Worm (Caenorhabditis elegans): ENCODE data around the gene mrpl-40.
A peak's percentile ranks its signal among the peaks of the same experiment; 100 is the strongest.

DNA sequence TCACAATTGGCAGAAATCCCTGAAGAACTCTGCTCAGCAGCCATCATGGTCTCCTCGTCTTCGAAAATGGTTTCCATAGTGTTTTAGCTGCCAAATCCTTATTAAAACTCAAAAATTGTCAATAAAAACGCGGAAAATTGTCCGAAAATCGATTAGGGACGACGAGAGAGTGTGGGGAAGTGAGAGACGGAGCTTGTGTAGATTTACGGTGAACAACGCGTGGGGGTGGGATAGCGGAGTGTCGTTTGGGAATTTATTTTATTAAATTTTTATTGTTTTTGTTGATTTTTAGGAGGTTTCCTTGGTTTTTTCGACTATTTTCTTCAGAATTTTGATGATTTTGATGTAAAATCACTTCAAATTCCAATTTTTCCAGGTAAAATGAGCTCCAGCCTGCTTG, at the start of gene mrpl-40, which contains the start of gene F54C4.4:
- TF ChIP-seq skn-1 (tag; optimal IDR thresholded peaks at IDR 0.05) (no peak), lsy-2 (tag; optimal IDR thresholded peaks at IDR 0.05) (peak; percentile 56 to 82), nhr-25 (tag; optimal IDR thresholded peaks at IDR 0.05) (peak; percentile 37), aly-2 (tag; optimal IDR thresholded peaks at IDR 0.05) (no peak), nhr-6 (tag; optimal IDR thresholded peaks at IDR 0.05) (no peak), unc-62 (GFP tag; optimal IDR thresholded peaks at IDR 0.05) (no peak), ama-1 (optimal IDR thresholded peaks at IDR 0.05) (no peak), nhr-129 (tag; optimal IDR thresholded peaks at IDR 0.05) (peak; percentile 54), elt-3 (tag; optimal IDR thresholded peaks at IDR 0.05) (no peak), nhr-11 (tag; optimal IDR thresholded peaks at IDR 0.05) (no peak)
